Fruit fly (Drosophila melanogaster): ENCODE results near the gene Hr39.

The Hr39 gene

DNA sequence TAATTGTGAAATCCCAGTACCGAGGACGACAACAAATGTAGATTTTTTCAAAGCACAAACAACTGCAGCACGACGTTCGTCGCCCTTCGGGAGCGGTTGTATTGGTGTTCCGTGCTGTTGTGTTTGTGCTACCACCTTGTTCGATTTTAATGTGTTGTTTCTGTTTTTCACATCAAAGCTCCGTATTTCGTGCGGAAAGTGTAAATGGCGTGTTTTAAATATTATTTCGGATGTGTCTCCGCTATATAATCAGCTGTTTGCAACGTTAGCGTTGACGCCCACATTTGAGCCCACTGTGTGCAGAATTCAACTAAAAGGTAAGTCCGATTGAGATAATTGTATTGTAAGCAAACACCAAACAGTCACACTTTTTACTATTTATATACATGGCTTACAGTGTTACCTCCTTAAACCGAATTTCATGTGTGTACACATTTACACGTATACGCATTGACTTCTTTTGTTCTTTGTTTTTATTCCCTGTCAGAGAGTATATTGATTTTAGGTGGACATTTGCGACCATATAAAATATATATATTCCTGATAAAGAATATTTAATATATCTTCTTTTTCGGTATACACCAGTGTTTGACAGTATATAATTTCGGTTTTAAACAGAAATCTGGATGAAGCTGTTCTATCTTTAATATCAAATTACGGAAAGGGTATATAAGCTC is 26.6 kb downstream of the Hr39 start:
- peak; percentile 70; the same call in 2 of the 3 replicates for TF ChIP-seq row (GFP tag; IDR thresholded peaks at IDR 0.05)
- TF ChIP-seq Awh (GFP tag; IDR thresholded peaks at IDR 0.05), result no peak
- peak; percentile 36 for TF ChIP-seq az2 (GFP tag; optimal IDR thresholded peaks at IDR 0.05)
- no peak for TF ChIP-seq CG11696 (GFP tag; IDR thresholded peaks at IDR 0.05)
- TF ChIP-seq Chrac-16 (GFP tag; optimal IDR thresholded peaks at IDR 0.05), result peak; percentile 45
- peak in 1 of 2 experiments; percentile 25 for TF ChIP-seq dpn (GFP tag; optimal IDR thresholded peaks at IDR 0.05)
- TF ChIP-seq Med (GFP tag), result peak; percentile 76
- no peak for TF ChIP-seq pb (GFP tag; optimal IDR thresholded peaks at IDR 0.05)
- peak; percentile 10 for TF ChIP-seq CG11723 (GFP tag; optimal IDR thresholded peaks at IDR 0.05)
- TF ChIP-seq CG2120 (GFP tag; optimal IDR thresholded peaks at IDR 0.05), result peak; percentile 36
- no peak for TF ChIP-seq insv (GFP tag; optimal IDR thresholded peaks at IDR 0.05)
- no peak for TF ChIP-seq pan (optimal IDR thresholded peaks at IDR 0.05)
- TF ChIP-seq pan (GFP tag; optimal IDR thresholded peaks at IDR 0.05 in 1 of 2, IDR thresholded peaks at IDR 0.05 in 1 of 2), result no peak
- TF ChIP-seq bsh (GFP tag; optimal IDR thresholded peaks at IDR 0.05), result peak in 1 of 2 experiments; percentile 52
- no peak for TF ChIP-seq D (optimal IDR thresholded peaks at IDR 0.05)
- peak; percentile 22 for TF ChIP-seq D (GFP tag; optimal IDR thresholded peaks at IDR 0.05)
- peak; percentile 9 for TF ChIP-seq BEAF-32 (GFP tag; optimal IDR thresholded peaks at IDR 0.05)
- no peak for TF ChIP-seq nerfin-1 (tag; optimal IDR thresholded peaks at IDR 0.05)
- TF ChIP-seq CG32532 (GFP tag; IDR thresholded peaks at IDR 0.05), result 0 out of 2 replicates have a peak, but pooled peaks have one; percentile 14
- no peak for TF ChIP-seq Nf-YA (GFP tag; IDR thresholded peaks at IDR 0.05)
- no peak for TF ChIP-seq inv (GFP tag; IDR thresholded peaks at IDR 0.05; ENCODE audit: partially characterized antibody)
- TF ChIP-seq CG10366 (GFP tag; IDR thresholded peaks at IDR 0.05), result no peak
- no peak for TF ChIP-seq HHEX (GFP tag; optimal IDR thresholded peaks at IDR 0.05)
- peak; percentile 24 for TF ChIP-seq zen (tag; optimal IDR thresholded peaks at IDR 0.05)
- peak; percentile 3 for TF ChIP-seq fd3F (GFP tag; optimal IDR thresholded peaks at IDR 0.05)
- TF ChIP-seq sisA (GFP tag; IDR thresholded peaks at IDR 0.05), result no peak
- TF ChIP-seq CG15696 (tag; optimal IDR thresholded peaks at IDR 0.05), result peak; percentile 22
- no peak for TF ChIP-seq nom (GFP tag; optimal IDR thresholded peaks at IDR 0.05)
- peak; percentile 23 for TF ChIP-seq chn (GFP tag; optimal IDR thresholded peaks at IDR 0.05)
- no peak for TF ChIP-seq CG4707 (GFP tag; optimal IDR thresholded peaks at IDR 0.05)
- no peak for TF ChIP-seq Dll (GFP tag; IDR thresholded peaks at IDR 0.05; ENCODE audit: partially characterized antibody)
- peak; percentile 10 for TF ChIP-seq lbe (GFP tag; optimal IDR thresholded peaks at IDR 0.05)
- peak; percentile 60 for TF ChIP-seq Sox100B (GFP tag; optimal IDR thresholded peaks at IDR 0.05)
- TF ChIP-seq CG17385 (GFP tag; optimal IDR thresholded peaks at IDR 0.05), result peak; percentile 21
- peak; percentile 53 for TF ChIP-seq CG2712 (tag; optimal IDR thresholded peaks at IDR 0.05)
- peak; percentile 26 for TF ChIP-seq CG12391 (tag; optimal IDR thresholded peaks at IDR 0.05)
- TF ChIP-seq CG30431 (GFP tag; optimal IDR thresholded peaks at IDR 0.05), result no peak
- peak; percentile 3 for TF ChIP-seq gcm (GFP tag; optimal IDR thresholded peaks at IDR 0.05)
- no peak for TF ChIP-seq bowl (GFP tag; IDR thresholded peaks at IDR 0.05)
- TF ChIP-seq sc (optimal IDR thresholded peaks at IDR 0.05), result no peak
- TF ChIP-seq sc (GFP tag; optimal IDR thresholded peaks at IDR 0.05), result no peak
- no peak for TF ChIP-seq ci (GFP tag; IDR thresholded peaks at IDR 0.05)
- no peak for TF ChIP-seq CG11247 (GFP tag; IDR thresholded peaks at IDR 0.05)
- TF ChIP-seq CHES-1-like (GFP tag; optimal IDR thresholded peaks at IDR 0.05), result peak; percentile 23
- peak; percentile 21 for TF ChIP-seq pzg (GFP tag; optimal IDR thresholded peaks at IDR 0.05)
- TF ChIP-seq ind (GFP tag; optimal IDR thresholded peaks at IDR 0.05), result peak; percentile 29
- TF ChIP-seq chif (GFP tag; optimal IDR thresholded peaks at IDR 0.05), result no peak
- TF ChIP-seq Trl (optimal IDR thresholded peaks at IDR 0.05), result no peak
- peak; percentile 19 for TF ChIP-seq Trl (GFP tag; optimal IDR thresholded peaks at IDR 0.05)
- peak; percentile 57 for TF ChIP-seq CG31441 (GFP tag; IDR thresholded peaks at IDR 0.05)
